Fruit fly (Drosophila melanogaster) whole organism, pupa: Measurements from ENCODE around the gene CG4829.

Source experiments
- CG13204 ChIP-seq: fragments of 200-800 bp; sonication (Bioruptor generic); optimal IDR thresholded peaks from 2 replicates; lab custom pipeline; 2018; ENCODE audit warnings: missing biosample characterization, mild to moderate bottlenecking, missing genetic modification characterization, moderate library complexity
- CG32121 ChIP-seq: fragments of 200-800 bp; sonication (Bioruptor generic); IDR thresholded peaks from 2 replicates; pipeline ENCODE4 v1.3.6; 2022; ENCODE audit warnings: missing biosample characterization, missing genetic modification characterization
- CG4496 ChIP-seq: fragments of 200-800 bp; sonication (Bioruptor generic); IDR thresholded peaks from 3 replicates; pipeline ENCODE4 v1.3.6; 2022; ENCODE audit warnings: missing biosample characterization, missing genetic modification characterization
- CG8301 ChIP-seq: fragments of 200-800 bp; sonication (Bioruptor generic); optimal IDR thresholded peaks from 2 replicates; lab custom pipeline; 2018; ENCODE audit warnings: missing biosample characterization, mild to moderate bottlenecking, missing genetic modification characterization
- D1 ChIP-seq: fragments of 200-800 bp; sonication (Bioruptor generic); optimal IDR thresholded peaks from 2 replicates; lab custom pipeline; 2018; ENCODE audit warnings: missing biosample characterization, mild to moderate bottlenecking, missing genetic modification characterization, moderate library complexity
- Ets98B ChIP-seq: fragments of 200-800 bp; sonication (Bioruptor generic); IDR thresholded peaks from 2 replicates; pipeline ENCODE4 v1.3.6; 2022; ENCODE audit warnings: missing biosample characterization, missing genetic modification characterization
- Pif1B ChIP-seq: fragments of 200-800 bp; sonication (Bioruptor generic); optimal IDR thresholded peaks from 3 replicates; lab custom pipeline; 2016; ENCODE audit warnings: missing biosample characterization, missing genetic modification characterization
- gl ChIP-seq: fragments of 200-800 bp; sonication (Bioruptor generic); optimal IDR thresholded peaks from 2 replicates; lab custom pipeline; 2018; ENCODE audit warnings: missing biosample characterization, mild to moderate bottlenecking, missing genetic modification characterization

DNA sequence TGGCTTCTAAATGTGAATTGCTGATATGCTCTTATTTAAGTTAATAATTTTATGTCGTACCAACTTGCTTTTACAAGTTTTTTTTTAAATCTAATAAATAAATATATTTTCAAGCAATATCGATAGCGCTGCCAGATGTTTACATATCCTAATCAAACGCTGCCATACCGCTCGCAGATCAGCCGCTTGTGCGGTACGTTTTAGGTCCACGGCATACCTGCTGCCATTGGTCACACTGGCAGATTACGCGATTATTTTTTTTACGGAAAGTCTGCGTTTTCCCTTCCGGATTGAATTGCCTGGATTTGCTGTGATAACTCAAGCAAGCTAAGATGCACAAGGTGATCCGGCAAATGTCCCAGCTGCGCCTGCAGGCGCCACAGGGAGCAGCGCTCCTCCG is 27.8 kb upstream of the CG4829 start, which contains the start of gene mRpL22:
- TF ChIP-seq CG32121 (GFP tag; lab: Robert Waterston, UW) (no peak), CG13204 (GFP tag; lab: Kevin White, UChicago) (no peak), CG8301 (tag; lab: Kevin White, UChicago) (no peak), Pif1B (no peak), CG4496 (GFP tag; lab: Robert Waterston, UW) (no peak), gl (tag; lab: Kevin White, UChicago) (no peak), D1 (tag; lab: Kevin White, UChicago) (no peak), Ets98B (GFP tag; lab: Robert Waterston, UW) (no peak)
